Worm (Caenorhabditis elegans) whole organism, L1 larva: ENCODE measurements around the gene F28C10.1.

Source experiments
- C34B4.2 ChIP-seq: sonication (generic microtip); optimal IDR thresholded peaks from 2 replicates; lab custom pipeline; 2017; ENCODE audit warnings: mild to moderate bottlenecking, missing genetic modification characterization, missing compliant biosample characterization
- Y116A8C.19 ChIP-seq: sonication (generic microtip); optimal IDR thresholded peaks from 2 replicates; lab custom pipeline; 2016; ENCODE audit warnings: missing compliant biosample characterization, missing genetic modification characterization, borderline replicate concordance
- aly-2 ChIP-seq: fragments of 150-350 bp; optimal IDR thresholded peaks from 2 replicates; lab custom pipeline; 2014; ENCODE audit warnings: missing biosample characterization, missing genetic modification characterization
- ama-1 ChIP-seq: fragments of 150-350 bp; optimal IDR thresholded peaks from 2 replicates; lab custom pipeline; 2014
- ceh-8 ChIP-seq: fragments of 200-800 bp; sonication (Bioruptor generic); optimal IDR thresholded peaks from 2 replicates; lab custom pipeline; 2018; ENCODE audit warnings: mild to moderate bottlenecking, missing genetic modification characterization, moderate library complexity, missing compliant biosample characterization
- ceh-82 ChIP-seq, 3 experiments: fragments of 150-350 bp in 1 of 3; sonication (generic microtip) in 2 of 3; optimal IDR thresholded peaks; 2 replicates each; lab custom pipeline; 2014 to 2017; ENCODE audit warnings: missing biosample characterization in 3 of 3, missing genetic modification characterization in 3 of 3
- ceh-90 ChIP-seq: sonication (generic microtip); optimal IDR thresholded peaks from 2 replicates; lab custom pipeline; 2016; ENCODE audit warnings: missing genetic modification characterization, missing compliant biosample characterization
- dpl-1 ChIP-seq, 3 experiments: fragments of 150-350 bp in 2 of 3; sonication (generic microtip) in 1 of 3; optimal IDR thresholded peaks; 2 replicates each; lab custom pipeline; 2014 to 2017; ENCODE audit warnings: missing biosample characterization in 3 of 3, missing genetic modification characterization in 3 of 3, missing genetic modification reagents in 3 of 3
- dsc-1 ChIP-seq: sonication (generic microtip); optimal IDR thresholded peaks from 2 replicates; lab custom pipeline; 2016; ENCODE audit warnings: mild to moderate bottlenecking, missing genetic modification characterization, missing compliant biosample characterization
- efl-1 ChIP-seq, 4 experiments: fragments of 150-350 bp; optimal IDR thresholded peaks in 3 of 4; peaks in 1 of 4; 1 replicate in 1 of 4; 2 replicates in 3 of 4; lab custom pipeline; 2014; ENCODE audit warnings: missing biosample characterization in 2 of 4, missing genetic modification characterization in 2 of 4, missing genetic modification reagents in 2 of 4
- elt-3 ChIP-seq, 6 experiments: fragments of 150-350 bp in 1 of 6; sonication (generic microtip); optimal IDR thresholded peaks; 2 replicates each; lab custom pipeline; 2017 to 2018; ENCODE audit warnings: missing biosample characterization in 6 of 6, missing genetic modification characterization in 6 of 6, inconsistent platforms in 1 of 6
- ets-5 ChIP-seq: fragments of 200-800 bp; sonication (Bioruptor generic); IDR thresholded peaks from 2 replicates; pipeline ENCODE4 v1.3.6; 2022; ENCODE audit warnings: missing genetic modification characterization, missing compliant biosample characterization
- fkh-10 ChIP-seq: sonication (generic microtip); optimal IDR thresholded peaks from 2 replicates; lab custom pipeline; 2017; ENCODE audit warnings: missing biosample characterization, missing genetic modification reagents, missing genetic modification characterization
- fos-1 ChIP-seq: fragments of 150-350 bp; optimal IDR thresholded peaks from 2 replicates; lab custom pipeline; 2014; ENCODE audit warnings: missing biosample characterization, missing genetic modification characterization
- grh-1 ChIP-seq: fragments of 200-800 bp; sonication (Bioruptor generic); IDR thresholded peaks from 2 replicates; pipeline ENCODE4 v1.3.6; 2022; ENCODE audit warnings: missing genetic modification reagents, missing genetic modification characterization, missing compliant biosample characterization
- hlh-17 ChIP-seq: fragments of 200-800 bp; sonication (Bioruptor generic); optimal IDR thresholded peaks from 2 replicates; lab custom pipeline; 2018; ENCODE audit warnings: missing genetic modification characterization, mild to moderate bottlenecking, missing compliant biosample characterization, moderate library complexity, borderline replicate concordance
- hlh-4 ChIP-seq: sonication (generic microtip); optimal IDR thresholded peaks from 2 replicates; lab custom pipeline; 2016; ENCODE audit warnings: mild to moderate bottlenecking, missing genetic modification characterization, missing compliant biosample characterization
- irx-1 ChIP-seq: sonication (generic microtip); optimal IDR thresholded peaks from 2 replicates; lab custom pipeline; 2016; ENCODE audit warnings: missing genetic modification characterization, missing compliant biosample characterization
- isw-1 ChIP-seq: fragments of 200-800 bp; sonication (Bioruptor generic); IDR thresholded peaks from 2 replicates; pipeline ENCODE4 v1.3.6; 2022; ENCODE audit warnings: missing genetic modification characterization, missing compliant biosample characterization
- lin-14 ChIP-seq: fragments of 200-800 bp; sonication (Bioruptor generic); optimal IDR thresholded peaks from 2 replicates; lab custom pipeline; 2018; ENCODE audit warnings: mild to moderate bottlenecking, missing genetic modification characterization, moderate library complexity, missing compliant biosample characterization
- lin-35 ChIP-seq, 2 experiments: fragments of 150-350 bp; optimal IDR thresholded peaks; 2 replicates each; lab custom pipeline; 2014; ENCODE audit warnings: missing biosample characterization in 2 of 2, missing genetic modification characterization in 2 of 2, missing genetic modification reagents in 2 of 2
- lir-3 ChIP-seq: sonication (generic microtip); optimal IDR thresholded peaks from 2 replicates; lab custom pipeline; 2016; ENCODE audit warnings: mild to moderate bottlenecking, missing genetic modification characterization, moderate library complexity, missing compliant biosample characterization; ENCODE audit not compliant: poor library complexity
- mab-9 ChIP-seq: fragments of 200-800 bp; sonication (Bioruptor generic); IDR thresholded peaks from 2 replicates; pipeline ENCODE4 v1.3.6; 2022; ENCODE audit warnings: missing genetic modification reagents, missing genetic modification characterization, missing compliant biosample characterization
- mdl-1 ChIP-seq, 2 experiments: fragments of 150-350 bp; optimal IDR thresholded peaks; 2 replicates each; lab custom pipeline; 2014 to 2017; ENCODE audit warnings: missing biosample characterization in 2 of 2, missing genetic modification characterization in 2 of 2, inconsistent platforms in 1 of 2
- mef-2 ChIP-seq: fragments of 150-350 bp; optimal IDR thresholded peaks from 2 replicates; lab custom pipeline; 2014; ENCODE audit warnings: missing biosample characterization, missing genetic modification characterization
- nhr-12 ChIP-seq: sonication (generic microtip); optimal IDR thresholded peaks from 2 replicates; lab custom pipeline; 2017; ENCODE audit warnings: missing biosample characterization, missing genetic modification characterization
- nhr-19 ChIP-seq: fragments of 200-800 bp; sonication (Bioruptor generic); conservative IDR thresholded peaks from 2 replicates; pipeline ENCODE4 v1.3.6; 2022; ENCODE audit warnings: missing genetic modification characterization, missing compliant biosample characterization
- nhr-20 ChIP-seq: sonication (generic microtip); optimal IDR thresholded peaks from 2 replicates; lab custom pipeline; 2016; ENCODE audit warnings: mild to moderate bottlenecking, missing genetic modification characterization, missing compliant biosample characterization
- nhr-237 ChIP-seq: fragments of 150-350 bp; optimal IDR thresholded peaks from 2 replicates; lab custom pipeline; 2014; ENCODE audit warnings: missing biosample characterization, missing genetic modification characterization
- nhr-28 ChIP-seq: fragments of 150-350 bp; optimal IDR thresholded peaks from 2 replicates; lab custom pipeline; 2014; ENCODE audit warnings: missing biosample characterization, missing genetic modification characterization
- nhr-47 ChIP-seq: sonication (generic microtip); optimal IDR thresholded peaks from 2 replicates; lab custom pipeline; 2016; ENCODE audit warnings: mild to moderate bottlenecking, missing genetic modification characterization, moderate library complexity, missing compliant biosample characterization
- nhr-71 ChIP-seq: sonication (generic microtip); optimal IDR thresholded peaks from 2 replicates; lab custom pipeline; 2016; ENCODE audit warnings: mild to moderate bottlenecking, missing genetic modification characterization, moderate library complexity, missing compliant biosample characterization
- nhr-76 ChIP-seq: sonication (generic microtip); optimal IDR thresholded peaks from 2 replicates; lab custom pipeline; 2017; ENCODE audit warnings: missing biosample characterization, missing genetic modification characterization
- nhr-77 ChIP-seq: fragments of 150-350 bp; optimal IDR thresholded peaks from 2 replicates; lab custom pipeline; 2014; ENCODE audit warnings: missing biosample characterization, missing genetic modification characterization
- nhr-84 ChIP-seq: sonication (generic microtip); optimal IDR thresholded peaks from 2 replicates; lab custom pipeline; 2017; ENCODE audit warnings: missing biosample characterization, missing genetic modification characterization
- rnt-1 ChIP-seq: sonication (generic microtip); optimal IDR thresholded peaks from 2 replicates; lab custom pipeline; 2016; ENCODE audit warnings: mild to moderate bottlenecking, missing genetic modification characterization, moderate library complexity, missing compliant biosample characterization
- snpc-4 ChIP-seq: fragments of 150-350 bp; optimal IDR thresholded peaks from 2 replicates; lab custom pipeline; 2014; ENCODE audit warnings: missing biosample characterization, missing genetic modification characterization
- snu-23 ChIP-seq: sonication (generic microtip); optimal IDR thresholded peaks from 2 replicates; lab custom pipeline; 2016; ENCODE audit warnings: missing genetic modification characterization, missing compliant biosample characterization
- sup-37 ChIP-seq: fragments of 200-800 bp; sonication (Bioruptor generic); optimal IDR thresholded peaks from 2 replicates; lab custom pipeline; 2018; ENCODE audit warnings: mild to moderate bottlenecking, missing genetic modification characterization, missing compliant biosample characterization
- swsn-7 ChIP-seq: sonication (generic microtip); optimal IDR thresholded peaks from 2 replicates; lab custom pipeline; 2016; ENCODE audit warnings: missing genetic modification characterization, missing compliant biosample characterization
- tlp-1 ChIP-seq: fragments of 150-350 bp; optimal IDR thresholded peaks from 2 replicates; lab custom pipeline; 2014; ENCODE audit warnings: missing biosample characterization, missing genetic modification characterization
- unc-86 ChIP-seq: sonication (generic microtip); optimal IDR thresholded peaks from 2 replicates; lab custom pipeline; 2016; ENCODE audit warnings: missing genetic modification characterization, missing compliant biosample characterization
- unc-98 ChIP-seq: fragments of 200-800 bp; sonication (Bioruptor generic); IDR thresholded peaks from 2 replicates; pipeline ENCODE4 v1.3.6; 2022; ENCODE audit warnings: missing genetic modification characterization, missing compliant biosample characterization
- vab-15 ChIP-seq: sonication (generic microtip); optimal IDR thresholded peaks from 2 replicates; lab custom pipeline; 2017; ENCODE audit warnings: missing genotype, mild to moderate bottlenecking, missing genetic modification characterization, missing compliant biosample characterization
- zag-1 ChIP-seq: fragments of 150-350 bp; optimal IDR thresholded peaks from 2 replicates; lab custom pipeline; 2014; ENCODE audit warnings: missing biosample characterization, missing genetic modification characterization
- ztf-11 ChIP-seq, 2 experiments: sonication (generic microtip); optimal IDR thresholded peaks; 2 replicates each; lab custom pipeline; 2016 to 2017; ENCODE audit warnings: missing genetic modification characterization in 2 of 2, missing biosample characterization in 1 of 2, missing compliant biosample characterization in 1 of 2
- ztf-4 ChIP-seq: fragments of 150-350 bp; optimal IDR thresholded peaks from 2 replicates; lab custom pipeline; 2014; ENCODE audit warnings: missing biosample characterization, missing genetic modification characterization

F28C10.1 gene

DNA sequence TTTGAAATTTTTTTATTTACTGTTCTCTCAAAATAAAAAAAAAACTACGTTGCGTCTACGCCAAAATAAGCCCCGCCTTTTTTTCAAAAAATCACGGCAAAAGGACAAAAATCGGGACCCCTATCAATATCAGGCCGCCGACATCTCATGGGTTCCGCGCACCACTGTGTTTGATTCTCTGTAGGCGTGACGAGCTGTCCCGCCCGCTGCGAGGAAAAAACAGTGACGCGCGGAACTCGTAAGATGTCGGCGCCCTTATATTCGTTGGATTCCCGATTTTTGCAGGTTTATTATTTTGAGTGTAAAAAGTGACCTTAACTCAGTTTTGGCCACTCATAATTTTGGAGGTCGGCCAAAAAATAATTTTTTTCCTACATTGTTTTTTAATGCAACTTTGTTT, 28.5 kb downstream of the F28C10.1 start:
- no peak for TF ChIP-seq snu-23 (GFP tag; lab: Kevin White, UChicago)
- peak; percentile 42 for TF ChIP-seq snpc-4 (tag; lab: Kevin White, UChicago)

DNA sequence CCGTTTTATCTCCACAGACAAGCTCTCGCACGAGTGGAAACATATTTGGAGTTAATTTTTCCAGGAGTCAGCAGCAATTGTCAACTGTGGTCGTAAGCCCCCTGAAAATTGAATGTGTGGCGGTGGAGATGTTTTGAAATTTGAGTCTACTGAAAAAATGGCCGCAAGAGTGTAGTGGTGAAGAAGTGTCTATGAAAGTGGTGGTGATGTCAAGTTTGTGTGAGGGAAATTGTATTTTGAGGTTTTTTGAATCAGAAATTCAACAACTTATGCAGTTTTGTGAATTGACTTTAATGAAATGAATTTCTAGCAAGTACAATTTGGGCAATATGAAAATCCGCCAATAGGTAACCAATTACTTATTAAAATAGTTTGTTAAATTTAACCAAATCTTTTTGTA, 29.7 kb downstream of the F28C10.1 start, which contains the start of gene mrp-2:
Gene mrp-2, minus strand, starts transcription at position 101 of the 400 bp plus-strand sequence.
- TF ChIP-seq efl-1 (optimal IDR thresholded peaks at IDR 0.05; lab: Kevin White, UChicago) = no peak
- peak in 1 of 2 experiments; percentile 53 for TF ChIP-seq efl-1 (GFP tag; optimal IDR thresholded peaks at IDR 0.05 in 1 of 2; lab: Kevin White, UChicago)
- no peak for TF ChIP-seq nhr-84 (tag; lab: Kevin White, UChicago)

DNA sequence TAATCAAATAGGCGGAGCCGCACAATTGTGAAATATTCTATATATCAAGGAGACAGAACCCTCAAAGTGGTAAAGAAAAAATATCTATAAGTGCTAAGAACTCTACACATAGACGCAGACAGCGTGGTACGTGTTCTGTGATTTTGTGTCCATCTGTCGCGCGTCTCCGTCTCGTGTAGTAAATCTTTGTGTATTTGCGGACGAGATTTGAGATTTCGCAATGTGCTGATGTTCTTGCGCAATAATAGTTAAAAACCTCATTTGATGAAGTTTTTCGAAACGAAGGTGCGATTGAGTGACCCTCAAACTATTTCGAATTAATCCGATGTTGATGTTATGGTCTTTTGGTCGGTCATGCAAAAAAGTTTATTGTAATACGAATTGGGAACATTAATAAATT, 30.4 kb downstream of the F28C10.1 start:
- TF ChIP-seq nhr-47 (tag; lab: Kevin White, UChicago) (peak; percentile 69), irx-1 (tag; lab: Kevin White, UChicago) (peak; percentile 43), aly-2 (tag; lab: Kevin White, UChicago) (no peak), vab-15 (no peak), nhr-12 (tag; lab: Kevin White, UChicago) (no peak), mdl-1 (tag; optimal IDR thresholded peaks at IDR 0.05; lab: Kevin White, UChicago) (peak in 1 of 2 experiments; percentile 77), efl-1 (optimal IDR thresholded peaks at IDR 0.05; lab: Kevin White, UChicago) (peak; percentile 22 to 63), efl-1 (GFP tag; optimal IDR thresholded peaks at IDR 0.05 in 1 of 2; lab: Kevin White, UChicago) (peak in 1 of 2 experiments; percentile 29), nhr-71 (tag; lab: Kevin White, UChicago) (peak; percentile 82), lin-14 (GFP tag; lab: Kevin White, UChicago) (peak; percentile 95), ceh-8 (GFP tag; lab: Kevin White, UChicago) (no peak), ceh-82 (tag; optimal IDR thresholded peaks at IDR 0.05; lab: Kevin White, UChicago) (peak; percentile 69 to 87 (median 87)), C34B4.2 (tag; lab: Kevin White, UChicago) (no peak), unc-98 (GFP tag; lab: Robert Waterston, UW) (no peak), fos-1 (peak; percentile 40), lir-3 (tag; lab: Kevin White, UChicago) (no peak), nhr-20 (peak; percentile 51), lin-35 (GFP tag; optimal IDR thresholded peaks at IDR 0.05; lab: Kevin White, UChicago) (peak; percentile 22 to 23), dsc-1 (tag; lab: Kevin White, UChicago) (peak; percentile 40), swsn-7 (tag; lab: Kevin White, UChicago) (peak; percentile 52), rnt-1 (peak; percentile 63), hlh-4 (tag; lab: Kevin White, UChicago) (no peak), snu-23 (GFP tag; lab: Kevin White, UChicago) (peak; percentile 64), nhr-237 (tag; lab: Kevin White, UChicago) (peak; percentile 86), fkh-10 (GFP tag; lab: Kevin White, UChicago) (peak; percentile 41), zag-1 (no peak), ama-1 (no peak), ztf-4 (tag; lab: Kevin White, UChicago) (no peak), isw-1 (GFP tag; lab: Robert Waterston, UW) (peak; percentile 41), dpl-1 (GFP tag; optimal IDR thresholded peaks at IDR 0.05; lab: Kevin White, UChicago) (peak; percentile 8 to 38 (median 27)), nhr-76 (no peak), nhr-19 (GFP tag; lab: Robert Waterston, UW) (peak; percentile 17; the same call in 1 of the 2 replicates), hlh-17 (no peak), ztf-11 (tag; optimal IDR thresholded peaks at IDR 0.05; lab: Kevin White, UChicago) (no peak), nhr-84 (tag; lab: Kevin White, UChicago) (no peak), nhr-28 (tag; lab: Kevin White, UChicago) (no peak), mef-2 (tag; lab: Kevin White, UChicago) (no peak), unc-86 (no peak), nhr-77 (tag; lab: Kevin White, UChicago) (peak; percentile 71), ceh-90 (tag; lab: Kevin White, UChicago) (peak; percentile 18), ets-5 (no peak), elt-3 (tag; optimal IDR thresholded peaks at IDR 0.05; lab: Kevin White, UChicago) (peak in 3 of 6 experiments; percentile 35 to 56 (median 50)), tlp-1 (no peak), grh-1 (no peak), sup-37 (no peak), Y116A8C.19 (tag; lab: Kevin White, UChicago) (no peak), mab-9 (no peak)
